Worm (Caenorhabditis elegans): ENCODE measurements around the gene F59D12.5.

ce11 chrX:15681393-15681792 lies 34.2 kb upstream of the F59D12.5 start, which contains the start of gene gpn-1:
- no peak for TF ChIP-seq nfya-1 (tag; optimal IDR thresholded peaks at IDR 0.05)
- no peak for TF ChIP-seq ceh-6 (GFP tag; optimal IDR thresholded peaks at IDR 0.05)
- no peak for TF ChIP-seq dve-1 (tag; optimal IDR thresholded peaks at IDR 0.05)
- TF ChIP-seq ztf-16 (tag; optimal IDR thresholded peaks at IDR 0.05) = no peak
- TF ChIP-seq fkh-6 (tag; optimal IDR thresholded peaks at IDR 0.05) = no peak
- TF ChIP-seq tbx-2 (tag; optimal IDR thresholded peaks at IDR 0.05) = no peak
- no peak for TF ChIP-seq sox-2 (GFP tag; IDR thresholded peaks at IDR 0.05)
- TF ChIP-seq T23F11.4 (GFP tag; optimal IDR thresholded peaks at IDR 0.05) = no peak
- no peak for TF ChIP-seq hlh-15 (tag; optimal IDR thresholded peaks at IDR 0.05)
- TF ChIP-seq hlh-30 (tag; optimal IDR thresholded peaks at IDR 0.05; ENCODE audit: insufficient read depth) = no peak

All from whole organism, late embryonic.